Worm (Caenorhabditis elegans): Measurements from ENCODE around the gene ostf-4.
A peak's percentile ranks its signal among the peaks of the same experiment; 100 is the strongest.

Gene ostf-4

DNA sequence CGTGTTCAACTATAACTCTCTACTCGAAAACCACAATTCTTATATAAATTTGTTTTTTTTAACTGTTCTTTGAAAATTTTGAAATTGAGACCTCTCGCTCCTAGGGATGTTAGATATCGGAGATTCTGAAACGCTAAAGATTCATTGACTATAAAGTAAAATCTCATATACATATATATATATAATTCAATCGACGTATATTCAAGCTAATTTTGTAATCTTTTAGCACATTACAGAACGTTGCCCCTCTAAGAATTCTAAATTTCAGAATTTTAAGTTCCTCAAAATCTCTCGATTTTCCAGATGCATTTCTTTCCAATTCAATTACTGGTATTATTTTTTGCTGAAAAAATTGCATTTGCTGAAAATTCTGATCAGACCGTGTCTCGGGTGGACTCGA is 39.5 kb downstream of the ostf-4 start, which contains the start of gene pad-2:
Gene pad-2 (plus strand): TSS at position 301 of the 400 bp plus-strand sequence.
- TF ChIP-seq nhr-90 (tag; optimal IDR thresholded peaks at IDR 0.05) (no peak), nfyb-1 (GFP tag; IDR thresholded peaks at IDR 0.05) (no peak), ceh-27 (GFP tag; optimal IDR thresholded peaks at IDR 0.05) (no peak), C17E4.6 (GFP tag; IDR thresholded peaks at IDR 0.05) (no peak), D2030.7 (GFP tag; IDR thresholded peaks at IDR 0.05) (no peak), cebp-2 (GFP tag; IDR thresholded peaks at IDR 0.05) (no peak), lir-1 (GFP tag; conservative IDR thresholded peaks at IDR 0.05) (no peak), ztf-25 (GFP tag; IDR thresholded peaks at IDR 0.05) (no peak), C06A6.2 (GFP tag; conservative IDR thresholded peaks at IDR 0.05) (no peak), lin-35 (GFP tag; optimal IDR thresholded peaks at IDR 0.05) (no peak), snpc-1.3 (tag; optimal IDR thresholded peaks at IDR 0.05; ENCODE audit: insufficient read depth) (no peak), hrde-1 (tag; optimal IDR thresholded peaks at IDR 0.05; ENCODE audit: borderline replicate concordance) (no peak), rpc-1 (optimal IDR thresholded peaks at IDR 0.05) (no peak), rpc-1 (tag; optimal IDR thresholded peaks at IDR 0.05) (no peak), somi-1 (GFP tag; optimal IDR thresholded peaks at IDR 0.05) (no peak), Y79H2A.3 (GFP tag; conservative IDR thresholded peaks at IDR 0.05) (no peak), fkh-3 (tag; optimal IDR thresholded peaks at IDR 0.05) (no peak), Y56A3A.18 (GFP tag; IDR thresholded peaks at IDR 0.05) (no peak), madf-8 (GFP tag; conservative IDR thresholded peaks at IDR 0.05) (no peak)

DNA sequence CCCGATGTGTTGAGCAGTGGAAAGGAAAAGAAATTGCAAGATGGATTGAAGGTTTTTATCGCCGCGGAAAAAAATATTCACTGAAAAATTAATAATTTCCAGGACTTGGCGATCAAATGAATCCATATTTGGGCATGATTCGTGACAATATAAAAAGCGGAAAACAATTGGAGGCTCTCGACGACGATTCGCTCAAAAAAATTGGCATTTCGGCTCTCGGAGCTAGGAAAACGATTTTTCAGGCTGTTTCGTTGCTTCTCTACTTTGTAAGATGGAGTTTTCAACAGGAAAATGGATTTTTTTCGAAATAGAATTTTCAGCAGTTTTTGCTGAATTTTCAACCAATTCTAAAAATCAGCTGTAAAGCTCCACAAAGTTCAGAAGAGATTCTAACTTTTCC is 46.6 kb downstream of the ostf-4 start:
- TF ChIP-seq snpc-4 (GFP tag; optimal IDR thresholded peaks at IDR 0.05) (no peak), snpc-4 (tag; optimal IDR thresholded peaks at IDR 0.05) (no peak), T26A5.8 (tag; optimal IDR thresholded peaks at IDR 0.05) (no peak), egl-44 (GFP tag; IDR thresholded peaks at IDR 0.05) (no peak), bed-2 (GFP tag; IDR thresholded peaks at IDR 0.05) (no peak), nhr-27 (tag; optimal IDR thresholded peaks at IDR 0.05) (no peak), ztf-3 (GFP tag; optimal IDR thresholded peaks at IDR 0.05) (no peak), ztf-28 (GFP tag; IDR thresholded peaks at IDR 0.05) (no peak), die-1 (tag; optimal IDR thresholded peaks at IDR 0.05) (no peak), lsl-1 (GFP tag; optimal IDR thresholded peaks at IDR 0.05) (no peak)

DNA sequence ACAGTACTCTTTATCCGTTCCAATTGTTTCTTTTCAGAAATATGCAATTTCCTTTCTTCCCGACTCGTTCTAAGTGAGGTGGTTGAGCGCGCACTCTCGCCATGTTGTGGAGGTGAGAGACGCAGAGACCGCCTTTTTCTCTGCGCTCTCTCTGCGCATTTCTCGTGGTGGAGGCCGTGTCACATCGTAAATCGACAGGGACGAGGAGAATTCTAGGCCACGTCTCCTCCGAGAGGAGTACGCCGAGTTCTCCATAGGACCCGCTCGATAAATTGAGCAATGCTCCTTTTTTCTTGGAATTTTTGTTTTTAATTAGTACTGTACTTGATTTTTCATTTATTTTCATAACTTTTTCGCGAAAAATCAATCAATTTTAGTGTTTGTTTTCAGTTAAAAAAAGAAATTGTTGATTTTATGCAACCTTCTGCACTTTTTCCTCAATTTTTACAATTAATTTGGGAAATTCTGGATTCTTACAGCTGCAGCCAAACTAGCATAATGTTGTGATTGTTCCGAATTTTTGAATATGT is 47.5 kb downstream of the ostf-4 start, which contains the start of gene cnk-1:
Gene cnk-1 (plus strand): TSS at position 480 of the 530 bp plus-strand sequence.
- peak; percentile 63 for TF ChIP-seq madf-10 (tag; optimal IDR thresholded peaks at IDR 0.05)
- TF ChIP-seq xnd-1 (tag; optimal IDR thresholded peaks at IDR 0.05) = peak; percentile 72
- peak; percentile 68 for TF ChIP-seq lsl-1 (GFP tag; optimal IDR thresholded peaks at IDR 0.05)
- TF ChIP-seq Y67H2A.10 (GFP tag; conservative IDR thresholded peaks at IDR 0.05) = peak; percentile 95
- no peak for TF ChIP-seq B0261.1 (tag; optimal IDR thresholded peaks at IDR 0.05)
- TF ChIP-seq F57C9.4 (tag; optimal IDR thresholded peaks at IDR 0.05) = no peak
- peak; percentile 92 for TF ChIP-seq sea-2 (GFP tag; IDR thresholded peaks at IDR 0.05)
- TF ChIP-seq efl-1 (GFP tag; optimal IDR thresholded peaks at IDR 0.05) = peak; percentile 17
- peak; percentile 91 for TF ChIP-seq unc-130 (GFP tag; optimal IDR thresholded peaks at IDR 0.05)
- no peak for TF ChIP-seq ztf-3 (GFP tag; optimal IDR thresholded peaks at IDR 0.05)
- TF ChIP-seq hrde-1 (tag; optimal IDR thresholded peaks at IDR 0.05; ENCODE audit: borderline replicate concordance) = no peak
- TF ChIP-seq F49E8.2 (tag; optimal IDR thresholded peaks at IDR 0.05; ENCODE audit: insufficient read depth) = peak; percentile 85
- TF ChIP-seq dox-1 (GFP tag; IDR thresholded peaks at IDR 0.05) = peak; percentile 99
- peak; percentile 67 for TF ChIP-seq tbp1 (GFP tag; optimal IDR thresholded peaks at IDR 0.05)
- peak; percentile 83 for TF ChIP-seq athp-1 (tag; optimal IDR thresholded peaks at IDR 0.05)
- TF ChIP-seq egrh-3 (GFP tag; IDR thresholded peaks at IDR 0.05) = peak; percentile 88
- TF ChIP-seq F39B2.1 (GFP tag; IDR thresholded peaks at IDR 0.05) = peak; percentile 81
- peak; percentile 82 for TF ChIP-seq attf-5 (GFP tag; optimal IDR thresholded peaks at IDR 0.05)
- TF ChIP-seq ceh-27 (GFP tag; optimal IDR thresholded peaks at IDR 0.05) = peak; percentile 89
- no peak for TF ChIP-seq T26A5.8 (tag; optimal IDR thresholded peaks at IDR 0.05)
- peak; percentile 89 for TF ChIP-seq ZK185.1 (tag; optimal IDR thresholded peaks at IDR 0.05; ENCODE audit: poor library complexity, severe bottlenecking)
- peak; percentile 77 for TF ChIP-seq K12H6.12 (tag; optimal IDR thresholded peaks at IDR 0.05)
- TF ChIP-seq mxl-1 (tag; optimal IDR thresholded peaks at IDR 0.05) = no peak

Measured in whole organism, young adult.